Worm (Caenorhabditis elegans) whole organism, mixed stage, embryonic: ENCODE data around the gene K09D9.3.

ENCODE experiments used
- M03D4.4 ChIP-seq: sonication (generic microtip); optimal IDR thresholded peaks from 2 replicates; lab custom pipeline; 2017; ENCODE audit warnings: mild to moderate bottlenecking, missing genetic modification characterization, missing compliant biosample characterization
- ces-1 ChIP-seq: fragments of 150-350 bp; optimal IDR thresholded peaks from 2 replicates; lab custom pipeline; 2014; ENCODE audit warnings: missing biosample characterization, missing genetic modification reagents, missing genetic modification characterization
- elt-3 ChIP-seq: fragments of 150-350 bp; optimal IDR thresholded peaks from 2 replicates; lab custom pipeline; 2014; ENCODE audit warnings: missing biosample characterization, missing genetic modification characterization
- mab-5 ChIP-seq: fragments of 150-350 bp; optimal IDR thresholded peaks from 2 replicates; lab custom pipeline; 2014; ENCODE audit warnings: missing biosample characterization, missing genetic modification characterization
- nhr-12 ChIP-seq: fragments of 150-350 bp; optimal IDR thresholded peaks from 2 replicates; lab custom pipeline; 2014; ENCODE audit warnings: missing biosample characterization, missing genetic modification characterization
- nhr-2 ChIP-seq: fragments of 150-350 bp; optimal IDR thresholded peaks from 2 replicates; lab custom pipeline; 2014; ENCODE audit warnings: missing biosample characterization, missing genetic modification characterization
- nhr-237 ChIP-seq: fragments of 150-350 bp; optimal IDR thresholded peaks from 2 replicates; lab custom pipeline; 2014; ENCODE audit warnings: missing biosample characterization, missing genetic modification characterization
- nhr-76 ChIP-seq: sonication (generic microtip); optimal IDR thresholded peaks from 2 replicates; lab custom pipeline; 2017; ENCODE audit warnings: missing biosample characterization, missing genetic modification characterization
- pha-4 ChIP-seq: fragments of 150-350 bp; optimal IDR thresholded peaks from 2 replicates; lab custom pipeline; 2018; ENCODE audit warnings: missing biosample characterization, missing genetic modification reagents, missing genetic modification characterization
- sem-2 ChIP-seq: fragments of 200-800 bp; sonication (Bioruptor generic); optimal IDR thresholded peaks from 2 replicates; lab custom pipeline; 2018; ENCODE audit warnings: mild to moderate bottlenecking, missing genetic modification characterization, missing compliant biosample characterization
- snpc-4 ChIP-seq: fragments of 150-350 bp; optimal IDR thresholded peaks from 2 replicates; lab custom pipeline; 2014; ENCODE audit warnings: missing biosample characterization, missing genetic modification characterization
- unc-39 ChIP-seq: fragments of 150-350 bp; optimal IDR thresholded peaks from 2 replicates; lab custom pipeline; 2014; ENCODE audit warnings: missing biosample characterization, missing genetic modification characterization
- unc-62 ChIP-seq: fragments of 150-350 bp; optimal IDR thresholded peaks from 2 replicates; lab custom pipeline; 2014; ENCODE audit warnings: missing biosample characterization, missing genetic modification reagents, missing genetic modification characterization
- ztf-11 ChIP-seq: fragments of 150-350 bp; optimal IDR thresholded peaks from 2 replicates; lab custom pipeline; 2014; ENCODE audit warnings: missing biosample characterization, missing genetic modification characterization

DNA sequence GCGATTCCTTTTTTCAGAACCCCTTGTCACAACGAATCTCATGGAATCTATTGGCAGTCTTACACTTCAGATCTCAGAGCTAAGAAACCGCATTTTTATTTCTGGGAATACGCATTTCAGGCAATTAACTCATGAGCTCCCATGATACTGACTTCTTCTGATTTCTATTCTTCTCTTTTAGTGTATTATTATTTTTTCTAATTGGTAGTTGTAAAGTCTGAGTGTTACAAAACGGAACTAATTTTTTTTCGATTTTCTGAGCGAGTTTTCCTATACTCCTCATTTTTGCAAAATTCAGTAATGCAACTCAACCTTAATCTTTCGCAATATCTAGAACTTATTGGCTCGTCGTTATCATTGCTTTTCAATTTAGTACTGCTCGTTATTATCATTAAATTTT lies 44.9 kb upstream of the K09D9.3 start, which contains the start of gene str-82:
- no peak for TF ChIP-seq pha-4 (tag; lab: Kevin White, UChicago)
- TF ChIP-seq nhr-76 (tag; lab: Kevin White, UChicago), result no peak
- no peak for TF ChIP-seq ztf-11 (tag; lab: Kevin White, UChicago)
- no peak for TF ChIP-seq M03D4.4 (tag; lab: Kevin White, UChicago)
- no peak for TF ChIP-seq nhr-2 (tag; lab: Kevin White, UChicago)
- no peak for TF ChIP-seq unc-39 (tag; lab: Kevin White, UChicago)
- no peak for TF ChIP-seq mab-5 (tag; lab: Kevin White, UChicago)
- TF ChIP-seq ces-1, result no peak
- TF ChIP-seq nhr-12 (tag; lab: Kevin White, UChicago), result no peak
- no peak for TF ChIP-seq snpc-4 (tag; lab: Kevin White, UChicago)
- TF ChIP-seq unc-62 (GFP tag; lab: Kevin White, UChicago), result no peak
- no peak for TF ChIP-seq nhr-237 (tag; lab: Kevin White, UChicago)
- TF ChIP-seq sem-2 (GFP tag; lab: Kevin White, UChicago), result no peak
- no peak for TF ChIP-seq elt-3 (tag; lab: Kevin White, UChicago)
